Fruit fly (Drosophila melanogaster) whole organism, wandering third instar larva: ENCODE measurements around the gene Dpy-30L2.

ENCODE experiments used
- CG32264 ChIP-seq: fragments of 200-800 bp; sonication (Bioruptor generic); optimal IDR thresholded peaks from 2 replicates; lab custom pipeline; 2016; ENCODE audit warnings: missing biosample characterization, missing genetic modification characterization
- N ChIP-seq: fragments of >200 bp; optimal IDR thresholded peaks from 2 replicates; lab custom pipeline; 2018; ENCODE audit warnings: missing biosample characterization, missing external identifiers, missing genetic modification characterization
- OdsH ChIP-seq: fragments of 200-800 bp; sonication (Bioruptor generic); optimal IDR thresholded peaks from 2 replicates; lab custom pipeline; 2016; ENCODE audit warnings: missing biosample characterization, mild to moderate bottlenecking, missing genetic modification characterization

DNA sequence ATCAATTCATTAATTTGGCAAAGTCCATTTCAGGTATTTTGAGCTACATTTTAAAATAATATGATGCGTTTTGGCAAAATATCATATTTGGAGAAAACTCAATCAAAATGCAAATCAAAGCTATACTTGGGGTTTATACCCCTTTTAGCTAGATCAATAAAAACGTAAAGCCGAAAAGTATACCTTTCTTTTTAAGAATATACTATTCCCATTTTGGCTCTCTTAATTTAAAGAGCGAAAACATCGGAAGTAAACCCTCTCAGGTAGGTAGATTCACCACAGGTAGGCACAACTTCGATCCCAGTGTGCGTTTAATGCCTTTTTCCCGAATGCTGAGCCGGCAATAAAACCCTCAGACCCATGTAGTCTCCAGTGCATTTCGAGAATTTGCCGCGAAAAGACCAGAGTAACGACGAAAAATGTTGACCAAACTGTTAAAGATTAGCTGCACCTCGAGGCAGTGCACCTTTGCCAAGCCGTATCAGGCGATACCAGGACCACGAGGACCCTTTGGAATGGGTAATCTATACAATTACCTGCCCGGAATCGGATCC is 14.5 kb upstream of the Dpy-30L2 start, which contains the start of gene dib:
- TF ChIP-seq OdsH (GFP tag; lab: Kevin White, UChicago): no peak
- no peak for TF ChIP-seq N
- no peak for TF ChIP-seq CG32264
